Fruit fly (Drosophila melanogaster) whole organism, embryonic: ENCODE results near the gene Sclp.

Source experiments
- ATbp ChIP-seq: fragments of 200-800 bp; sonication (Bioruptor generic); optimal IDR thresholded peaks from 2 replicates; lab custom pipeline; 2017; ENCODE audit warnings: missing biosample characterization, mild to moderate bottlenecking, missing genetic modification characterization, missing genetic modification reagents
- Atf3 ChIP-seq: fragments of 200-800 bp; sonication (Bioruptor generic); optimal IDR thresholded peaks from 3 replicates; lab custom pipeline; 2016; ENCODE audit warnings: missing biosample characterization, missing genetic modification characterization
- CG11560 ChIP-seq: fragments of 200-800 bp; sonication (Bioruptor generic); IDR thresholded peaks from 3 replicates; pipeline ENCODE4 v1.3.6; 2022; ENCODE audit warnings: missing biosample characterization, missing genetic modification characterization
- CG12104 ChIP-seq: fragments of 200-800 bp; sonication (Bioruptor generic); optimal IDR thresholded peaks from 3 replicates; lab custom pipeline; 2016; ENCODE audit warnings: missing biosample characterization, missing genetic modification characterization
- CG12659 ChIP-seq: fragments of 200-800 bp; sonication (Bioruptor generic); optimal IDR thresholded peaks from 3 replicates; lab custom pipeline; 2017; ENCODE audit warnings: mild to moderate bottlenecking, missing biosample characterization, missing genetic modification reagents, missing genetic modification characterization
- CG15479 ChIP-seq: fragments of 200-800 bp; sonication (Bioruptor generic); optimal IDR thresholded peaks from 3 replicates; lab custom pipeline; 2019; ENCODE audit warnings: missing biosample characterization, mild to moderate bottlenecking, missing genetic modification characterization, moderate library complexity
- CG16813 ChIP-seq: fragments of 200-800 bp; sonication (Bioruptor generic); IDR thresholded peaks from 3 replicates; pipeline ENCODE4 v1.3.6; 2022; ENCODE audit warnings: missing biosample characterization, missing genetic modification characterization; ENCODE audit not compliant: partially characterized antibody
- CG17912 ChIP-seq: fragments of 200-800 bp; sonication (Bioruptor generic); optimal IDR thresholded peaks from 2 replicates; lab custom pipeline; 2018; ENCODE audit warnings: missing biosample characterization, mild to moderate bottlenecking, missing genetic modification characterization
- CG2889 ChIP-seq: fragments of 200-800 bp; sonication (Bioruptor generic); IDR thresholded peaks from 3 replicates; pipeline ENCODE4 v1.3.6; 2022; ENCODE audit warnings: missing biosample characterization, missing genetic modification characterization
- CG3163 ChIP-seq: fragments of 200-800 bp; sonication (Bioruptor generic); optimal IDR thresholded peaks from 3 replicates; lab custom pipeline; 2016; ENCODE audit warnings: missing biosample characterization, missing genetic modification characterization
- CG3838 ChIP-seq: fragments of 200-800 bp; sonication (Bioruptor generic); optimal IDR thresholded peaks from 3 replicates; lab custom pipeline; 2016; ENCODE audit warnings: missing biosample characterization, missing genetic modification characterization
- CG3847 ChIP-seq: fragments of 200-800 bp; sonication (Bioruptor generic); IDR thresholded peaks from 2 replicates; pipeline ENCODE4 v1.3.6; 2022; ENCODE audit warnings: missing biosample characterization, missing genetic modification characterization
- CG4360 ChIP-seq: fragments of 200-800 bp; sonication (Bioruptor generic); IDR thresholded peaks from 2 replicates; pipeline ENCODE4 v1.3.6; 2022; ENCODE audit warnings: missing biosample characterization, missing genetic modification characterization
- CG6854 ChIP-seq: fragments of 200-800 bp; sonication (Bioruptor generic); optimal IDR thresholded peaks from 3 replicates; lab custom pipeline; 2017; ENCODE audit warnings: missing biosample characterization, mild to moderate bottlenecking, missing genetic modification characterization
- CG8290 ChIP-seq, 3 experiments: fragments of 200-800 bp; sonication (Bioruptor generic); optimal IDR thresholded peaks; 2 replicates each; lab custom pipeline; 2016 to 2019; ENCODE audit warnings: missing biosample characterization in 3 of 3, missing genetic modification characterization in 3 of 3, mild to moderate bottlenecking in 2 of 3, moderate library complexity in 1 of 3
- CG9817 ChIP-seq: fragments of 200-800 bp; sonication (Bioruptor generic); optimal IDR thresholded peaks from 2 replicates; lab custom pipeline; 2018; ENCODE audit warnings: missing biosample characterization, mild to moderate bottlenecking, missing genetic modification characterization, moderate library complexity
- CkIIα-i1 ChIP-seq: fragments of 200-800 bp; sonication (Bioruptor generic); IDR thresholded peaks from 2 replicates; pipeline ENCODE4 v1.3.6; 2022; ENCODE audit warnings: missing biosample characterization, missing genetic modification characterization
- Dfd ChIP-seq, 2 experiments: fragments of >200 bp; optimal IDR thresholded peaks; 2 replicates each; lab custom pipeline; 2017; ENCODE audit warnings: missing biosample characterization in 2 of 2, missing genetic modification characterization in 2 of 2
- E2f2 ChIP-seq: fragments of 200-800 bp; sonication (Bioruptor generic); IDR thresholded peaks from 2 replicates; pipeline ENCODE4 v1.3.6; 2022; ENCODE audit warnings: missing biosample characterization, missing genetic modification characterization
- Hmr ChIP-seq: fragments of 200-800 bp; sonication (Bioruptor generic); optimal IDR thresholded peaks from 3 replicates; lab custom pipeline; 2017; ENCODE audit warnings: mild to moderate bottlenecking, missing biosample characterization, missing genetic modification reagents, missing genetic modification characterization
- Hr78 ChIP-seq, 2 experiments: fragments of 200-800 bp in 1 of 2; fragments of >200 bp in 1 of 2; sonication (Bioruptor generic) in 1 of 2; optimal IDR thresholded peaks; 2 replicates each; lab custom pipeline; 2017 to 2019; ENCODE audit warnings: missing biosample characterization in 2 of 2, missing genetic modification characterization in 2 of 2, mild to moderate bottlenecking in 1 of 2, moderate library complexity in 1 of 2
- Hsf ChIP-seq: fragments of 200-800 bp; sonication (Bioruptor generic); optimal IDR thresholded peaks from 3 replicates; lab custom pipeline; 2016; ENCODE audit warnings: missing biosample characterization, missing genetic modification characterization
- Lim3 ChIP-seq: fragments of 200-800 bp; sonication (Bioruptor generic); IDR thresholded peaks from 2 replicates; pipeline ENCODE4 v1.3.6; 2022; ENCODE audit warnings: missing biosample characterization, missing genetic modification characterization
- Lpt ChIP-seq: fragments of >200 bp; optimal IDR thresholded peaks from 2 replicates; lab custom pipeline; 2018; ENCODE audit warnings: missing biosample characterization, missing genetic modification characterization
- MBD-R2 ChIP-seq: fragments of 200-800 bp; sonication (Bioruptor generic); IDR thresholded peaks from 2 replicates; pipeline ENCODE4 v1.3.6; 2022; ENCODE audit warnings: missing biosample characterization, missing genetic modification characterization
- Mrtf ChIP-seq: fragments of 200-800 bp; sonication (Bioruptor generic); IDR thresholded peaks from 3 replicates; pipeline ENCODE4 v1.3.6; 2022; ENCODE audit warnings: missing biosample characterization, missing genetic modification characterization
- Nf-YC ChIP-seq: fragments of 200-800 bp; optimal IDR thresholded peaks from 3 replicates; lab custom pipeline; 2019; ENCODE audit warnings: missing biosample characterization, mild to moderate bottlenecking, missing genetic modification characterization, moderate library complexity
- Rx ChIP-seq: fragments of 200-800 bp; sonication (Bioruptor generic); IDR thresholded peaks from 2 replicates; pipeline ENCODE4 v1.3.6; 2022; ENCODE audit warnings: missing biosample characterization, missing genetic modification characterization
- Scr ChIP-seq: fragments of 200-800 bp; sonication (Bioruptor generic); IDR thresholded peaks from 2 replicates; pipeline ENCODE4 v1.3.6; 2022; ENCODE audit warnings: missing biosample characterization, missing genetic modification characterization; ENCODE audit not compliant: partially characterized antibody
- YL-1 ChIP-seq: fragments of 200-800 bp; sonication (Bioruptor generic); optimal IDR thresholded peaks from 3 replicates; lab custom pipeline; 2017; ENCODE audit warnings: missing biosample characterization, mild to moderate bottlenecking, missing genetic modification characterization
- ab ChIP-seq: fragments of 200-800 bp; sonication (Bioruptor generic); optimal IDR thresholded peaks from 2 replicates; lab custom pipeline; 2016; ENCODE audit warnings: missing biosample characterization, missing genetic modification characterization
- bcd ChIP-seq: fragments of 200-800 bp; sonication (Bioruptor generic); optimal IDR thresholded peaks from 2 replicates; lab custom pipeline; 2017; ENCODE audit warnings: missing biosample characterization, mild to moderate bottlenecking, missing genetic modification characterization
- chn ChIP-seq: fragments of 200-800 bp; sonication (Bioruptor generic); optimal IDR thresholded peaks from 2 replicates; lab custom pipeline; 2016; ENCODE audit warnings: missing biosample characterization, missing genetic modification characterization
- corto ChIP-seq: fragments of 200-800 bp; sonication (Bioruptor generic); optimal IDR thresholded peaks from 2 replicates; lab custom pipeline; 2016; ENCODE audit warnings: missing biosample characterization, mild to moderate bottlenecking, missing genetic modification characterization, moderate library complexity
- da ChIP-seq: fragments of 200-800 bp; sonication (Bioruptor generic); optimal IDR thresholded peaks from 2 replicates; lab custom pipeline; 2016; ENCODE audit warnings: missing biosample characterization, missing genetic modification characterization
- dan ChIP-seq: fragments of 200-800 bp; sonication (Bioruptor generic); IDR thresholded peaks from 2 replicates; pipeline ENCODE4 v1.3.6; 2022; ENCODE audit warnings: missing biosample characterization, missing genetic modification characterization
- esg ChIP-seq: fragments of 200-800 bp; sonication (Bioruptor generic); conservative IDR thresholded peaks from 2 replicates; pipeline ENCODE4 v1.3.6; 2022; ENCODE audit warnings: missing biosample characterization, missing genetic modification characterization
- eyg ChIP-seq: fragments of 200-800 bp; sonication (Bioruptor generic); optimal IDR thresholded peaks from 3 replicates; lab custom pipeline; 2016; ENCODE audit warnings: missing biosample characterization, missing genetic modification characterization
- fd102C ChIP-seq: fragments of 200-800 bp; sonication (Bioruptor generic); optimal IDR thresholded peaks from 2 replicates; lab custom pipeline; 2018; ENCODE audit warnings: missing biosample characterization, mild to moderate bottlenecking, missing genetic modification characterization, moderate library complexity
- gcm2 ChIP-seq: fragments of 200-800 bp; sonication (Bioruptor generic); optimal IDR thresholded peaks from 2 replicates; lab custom pipeline; 2016; ENCODE audit warnings: missing biosample characterization, missing genetic modification characterization
- jumu ChIP-seq: fragments of 200-800 bp; sonication (Bioruptor generic); optimal IDR thresholded peaks from 3 replicates; lab custom pipeline; 2016; ENCODE audit warnings: missing biosample characterization, missing genetic modification characterization
- lov ChIP-seq, 2 experiments: fragments of 200-800 bp in 1 of 2; fragments of >200 bp in 1 of 2; sonication (Bioruptor generic) in 1 of 2; IDR thresholded peaks in 1 of 2; optimal IDR thresholded peaks in 1 of 2; 2 replicates in 1 of 2; 3 replicates in 1 of 2; pipeline versions ENCODE4 v1.3.6 to Lab custom; 2017 to 2022; ENCODE audit warnings: missing biosample characterization in 1 of 2, missing genetic modification characterization in 1 of 2
- mirr ChIP-seq: fragments of 200-800 bp; sonication (Bioruptor generic); optimal IDR thresholded peaks from 3 replicates; lab custom pipeline; 2018; ENCODE audit warnings: missing biosample characterization, mild to moderate bottlenecking, missing genetic modification characterization
- nau ChIP-seq: fragments of 200-800 bp; sonication (Bioruptor generic); optimal IDR thresholded peaks from 3 replicates; lab custom pipeline; 2017; ENCODE audit warnings: missing biosample characterization, mild to moderate bottlenecking, missing genetic modification characterization, missing genetic modification reagents
- peb ChIP-seq: fragments of 200-800 bp; sonication (Bioruptor generic); IDR thresholded peaks from 2 replicates; pipeline ENCODE4 v1.3.6; 2022; ENCODE audit warnings: missing biosample characterization, missing genetic modification characterization
- rib ChIP-seq: fragments of 200-800 bp; sonication (Bioruptor generic); IDR thresholded peaks from 2 replicates; pipeline ENCODE4 v1.3.6; 2022; ENCODE audit warnings: missing biosample characterization, missing genetic modification characterization
- sima ChIP-seq: fragments of 200-800 bp; sonication (Bioruptor generic); optimal IDR thresholded peaks from 2 replicates; lab custom pipeline; 2016; ENCODE audit warnings: missing biosample characterization, missing genetic modification characterization
- twi ChIP-seq: fragments of 200-800 bp; optimal IDR thresholded peaks from 2 replicates; lab custom pipeline; 2019; ENCODE audit warnings: missing biosample characterization, mild to moderate bottlenecking, missing genetic modification characterization, moderate library complexity
- wek ChIP-seq: fragments of 200-800 bp; sonication (Bioruptor generic); optimal IDR thresholded peaks from 3 replicates; lab custom pipeline; 2018; ENCODE audit warnings: missing biosample characterization, mild to moderate bottlenecking, missing genetic modification characterization, moderate library complexity

The Sclp gene

dm6 chrX:11920959-11921358 lies 3.5 kb downstream of the Sclp start (continued):
- 0 out of 2 replicates have a peak, but pooled peaks have one; percentile 27 for TF ChIP-seq dan (GFP tag; lab: Robert Waterston, UW)
- 0 out of 2 replicates have a peak, but pooled peaks have one; percentile 22 for TF ChIP-seq Lim3 (GFP tag; lab: Robert Waterston, UW)
- TF ChIP-seq corto (GFP tag; lab: Kevin White, UChicago), result peak; percentile 64
- peak; percentile 82 for TF ChIP-seq twi (tag; lab: Kevin White, UChicago)
- TF ChIP-seq ab (GFP tag; lab: Kevin White, UChicago), result no peak
- no peak for TF ChIP-seq Dfd (GFP tag; optimal IDR thresholded peaks at IDR 0.05; lab: Kevin White, UChicago)
- TF ChIP-seq CG4360 (GFP tag; lab: Robert Waterston, UW), result no peak
- peak; percentile 43 for TF ChIP-seq Atf3 (GFP tag; lab: Kevin White, UChicago)
- TF ChIP-seq gcm2, result no peak
- TF ChIP-seq Lpt (GFP tag; lab: Kevin White, UChicago), result no peak
- peak; percentile 85 for TF ChIP-seq Nf-YC (tag; lab: Kevin White, UChicago)
- TF ChIP-seq CG3847 (GFP tag; lab: Robert Waterston, UW), result peak; percentile 88
- peak; percentile 71 for TF ChIP-seq CG8290 (GFP tag; optimal IDR thresholded peaks at IDR 0.05; lab: Kevin White, UChicago)
- TF ChIP-seq CG8290 (tag; optimal IDR thresholded peaks at IDR 0.05; lab: Kevin White, UChicago), result peak in 1 of 2 experiments; percentile 39
- TF ChIP-seq lov (optimal IDR thresholded peaks at IDR 0.05; lab: Kevin White, UChicago), result no peak
- 0 out of 3 replicates have a peak, but pooled peaks have one; percentile 20 for TF ChIP-seq lov (GFP tag; IDR thresholded peaks at IDR 0.05; lab: Robert Waterston, UW)
- TF ChIP-seq CkIIα-i1 (GFP tag; lab: Robert Waterston, UW), result no peak
- TF ChIP-seq Hsf (GFP tag; lab: Kevin White, UChicago), result peak; percentile 74
- peak; percentile 24 for TF ChIP-seq CG17912 (GFP tag; lab: Kevin White, UChicago)
- peak; percentile 87 for TF ChIP-seq Hmr
- peak; percentile 2 for TF ChIP-seq fd102C
- TF ChIP-seq mirr (GFP tag; lab: Kevin White, UChicago), result peak; percentile 52
- peak; percentile 69 for TF ChIP-seq chn
- TF ChIP-seq Rx (GFP tag; lab: Robert Waterston, UW), result peak; percentile 59; the same call in 1 of the 2 replicates
- TF ChIP-seq Scr (GFP tag; lab: Robert Waterston, UW), result no peak
- peak; percentile 67 for TF ChIP-seq wek (GFP tag; lab: Kevin White, UChicago)
- TF ChIP-seq CG16813 (GFP tag; lab: Robert Waterston, UW), result no peak
- peak; percentile 76 for TF ChIP-seq rib (GFP tag; lab: Robert Waterston, UW)
- peak; percentile 81 for TF ChIP-seq CG6854 (GFP tag; lab: Kevin White, UChicago)
- TF ChIP-seq jumu (GFP tag; lab: Kevin White, UChicago), result peak; percentile 46
- TF ChIP-seq Hr78 (GFP tag; optimal IDR thresholded peaks at IDR 0.05; lab: Kevin White, UChicago), result peak in 1 of 2 experiments; percentile 79
- TF ChIP-seq esg (GFP tag; lab: Robert Waterston, UW), result peak; percentile 82
- TF ChIP-seq CG11560, result peak; percentile 68
- peak; percentile 76; the same call in 2 of the 3 replicates for TF ChIP-seq Mrtf (GFP tag; lab: Robert Waterston, UW)
- peak; percentile 26 for TF ChIP-seq da (GFP tag; lab: Kevin White, UChicago)
- peak; percentile 24 for TF ChIP-seq CG3838 (GFP tag; lab: Kevin White, UChicago)
- TF ChIP-seq nau (GFP tag; lab: Kevin White, UChicago), result peak; percentile 87
- peak; percentile 34 for TF ChIP-seq CG3163 (GFP tag; lab: Kevin White, UChicago)
- TF ChIP-seq peb (GFP tag; lab: Robert Waterston, UW), result peak; percentile 74
- TF ChIP-seq CG2889, result 0 out of 3 replicates have a peak, but pooled peaks have one; percentile 50
- TF ChIP-seq MBD-R2 (GFP tag; lab: Robert Waterston, UW), result peak; percentile 28; the same call in 1 of the 2 replicates
- TF ChIP-seq CG15479 (GFP tag; lab: Kevin White, UChicago), result no peak
- TF ChIP-seq CG12659 (GFP tag; lab: Kevin White, UChicago), result peak; percentile 88
- peak; percentile 85 for TF ChIP-seq ATbp (GFP tag; lab: Kevin White, UChicago)
- peak; percentile 75 for TF ChIP-seq CG12104 (GFP tag; lab: Kevin White, UChicago)
- peak; percentile 71 for TF ChIP-seq eyg (GFP tag; lab: Kevin White, UChicago)
- peak; percentile 89 for TF ChIP-seq bcd (GFP tag; lab: Kevin White, UChicago)
- TF ChIP-seq CG9817 (tag; lab: Kevin White, UChicago), result peak; percentile 87
- TF ChIP-seq YL-1 (GFP tag; lab: Kevin White, UChicago), result peak; percentile 44
- TF ChIP-seq E2f2 (GFP tag; lab: Robert Waterston, UW), result peak; percentile 73
- TF ChIP-seq sima (GFP tag; lab: Kevin White, UChicago), result no peak
